Worm (Caenorhabditis elegans): ENCODE results near the gene sptl-3.

ce11 chrV:13906166-13906565 lies 13.0 kb downstream of the sptl-3 start, which contains the start of gene stdh-1:
- TF ChIP-seq pes-1 (GFP tag; IDR thresholded peaks at IDR 0.05) (no peak), flt-1 (GFP tag; IDR thresholded peaks at IDR 0.05) (no peak), tra-4 (tag; optimal IDR thresholded peaks at IDR 0.05) (no peak), ceh-36 (tag; optimal IDR thresholded peaks at IDR 0.05) (no peak), hnd-1 (tag; optimal IDR thresholded peaks at IDR 0.05) (no peak), ama-1 (optimal IDR thresholded peaks at IDR 0.05) (no peak), scrt-1 (GFP tag; IDR thresholded peaks at IDR 0.05) (no peak), tbx-37 (GFP tag; conservative IDR thresholded peaks at IDR 0.05) (no peak), B0310.2 (tag; optimal IDR thresholded peaks at IDR 0.05) (no peak)

Measured in whole organism, early embryonic.